Fruit fly (Drosophila melanogaster): Measurements from ENCODE around the gene Tim9a.

The Tim9a gene

dm6 chrX:13370826-13371703 is 13.9 kb upstream of the Tim9a start (continued):
- TF ChIP-seq Sox15 (GFP tag; optimal IDR thresholded peaks at IDR 0.05) = no peak
- TF ChIP-seq Ets21C (GFP tag; optimal IDR thresholded peaks at IDR 0.05) = peak; percentile 13
- TF ChIP-seq vri (GFP tag; optimal IDR thresholded peaks at IDR 0.05) = no peak
- TF ChIP-seq acj6 (GFP tag; optimal IDR thresholded peaks at IDR 0.05) = no peak
- TF ChIP-seq OdsH (GFP tag; optimal IDR thresholded peaks at IDR 0.05) = no peak
- TF ChIP-seq fd85E (GFP tag; optimal IDR thresholded peaks at IDR 0.05) = no peak
- peak; percentile 28 for TF ChIP-seq CG31627 (GFP tag; optimal IDR thresholded peaks at IDR 0.05)
- no peak for TF ChIP-seq Gug (GFP tag; IDR thresholded peaks at IDR 0.05)
- no peak for TF ChIP-seq salr (GFP tag; optimal IDR thresholded peaks at IDR 0.05)

dm6 chrX:13371704-13372049 is 13.3 kb upstream of the Tim9a start:
- TF ChIP-seq CG6163 (GFP tag; IDR thresholded peaks at IDR 0.05) (no peak), CG11762 (GFP tag; optimal IDR thresholded peaks at IDR 0.05; ENCODE audit: insufficient read depth) (no peak), OdsH (GFP tag; optimal IDR thresholded peaks at IDR 0.05) (no peak), Eip78C (GFP tag) (peak; percentile 19), fd59A (GFP tag; optimal IDR thresholded peaks at IDR 0.05) (no peak), svp (GFP tag) (peak; percentile 45), CG11902 (GFP tag; optimal IDR thresholded peaks at IDR 0.05) (no peak), CG15336 (GFP tag; IDR thresholded peaks at IDR 0.05) (no peak), CG11294 (GFP tag; IDR thresholded peaks at IDR 0.05) (no peak), CG4318 (GFP tag; optimal IDR thresholded peaks at IDR 0.05) (no peak), lz (GFP tag; optimal IDR thresholded peaks at IDR 0.05) (no peak), vri (GFP tag; optimal IDR thresholded peaks at IDR 0.05) (peak; percentile 66)

- TF ChIP-seq ss (GFP tag; optimal IDR thresholded peaks at IDR 0.05) = peak in 1 of 2 experiments; percentile 30
- TF ChIP-seq vri (GFP tag; optimal IDR thresholded peaks at IDR 0.05) = peak; percentile 71
- no peak for TF ChIP-seq achi (GFP tag; optimal IDR thresholded peaks at IDR 0.05)
Measured at dm6 chrX:13372512-13372911, 12.5 kb upstream of the Tim9a start.

- TF ChIP-seq CG6792 (GFP tag; optimal IDR thresholded peaks at IDR 0.05) (peak; percentile 90), pdm3 (GFP tag; optimal IDR thresholded peaks at IDR 0.05) (peak; percentile 90), Sox14 (GFP tag; optimal IDR thresholded peaks at IDR 0.05) (peak; percentile 80), CG1621 (tag; optimal IDR thresholded peaks at IDR 0.05) (peak; percentile 80), CG3919 (GFP tag; optimal IDR thresholded peaks at IDR 0.05) (peak; percentile 90), CG4318 (GFP tag; optimal IDR thresholded peaks at IDR 0.05) (peak; percentile 63), CG8632 (GFP tag; optimal IDR thresholded peaks at IDR 0.05) (peak; percentile 91), CG6854 (GFP tag; optimal IDR thresholded peaks at IDR 0.05) (peak; percentile 79), Sox15 (GFP tag; optimal IDR thresholded peaks at IDR 0.05) (peak; percentile 71), CG6808 (GFP tag; optimal IDR thresholded peaks at IDR 0.05) (peak; percentile 83), CG8119 (GFP tag; IDR thresholded peaks at IDR 0.05) (peak; percentile 84), CG15336 (GFP tag; IDR thresholded peaks at IDR 0.05) (peak; percentile 86), Met (GFP tag; optimal IDR thresholded peaks at IDR 0.05) (peak; percentile 85), CG16779 (tag; optimal IDR thresholded peaks at IDR 0.05) (peak; percentile 55), Hr38 (GFP tag; optimal IDR thresholded peaks at IDR 0.05) (no peak), Hr39 (GFP tag; optimal IDR thresholded peaks at IDR 0.05) (peak; percentile 77), Smox (GFP tag; optimal IDR thresholded peaks at IDR 0.05) (peak; percentile 88), esn (GFP tag; optimal IDR thresholded peaks at IDR 0.05) (peak; percentile 91), Ets96B (tag; optimal IDR thresholded peaks at IDR 0.05) (peak; percentile 81), Sox102F (GFP tag; optimal IDR thresholded peaks at IDR 0.05) (peak; percentile 84), fkh (GFP tag; optimal IDR thresholded peaks at IDR 0.05) (peak; percentile 71), CG31627 (GFP tag; optimal IDR thresholded peaks at IDR 0.05) (peak; percentile 77), fd59A (GFP tag; optimal IDR thresholded peaks at IDR 0.05) (peak; percentile 71), CG11762 (GFP tag; optimal IDR thresholded peaks at IDR 0.05; ENCODE audit: insufficient read depth) (peak; percentile 86), CG8319 (GFP tag; optimal IDR thresholded peaks at IDR 0.05) (peak; percentile 81), Eip78C (GFP tag) (peak; percentile 96), CG32006 (GFP tag; optimal IDR thresholded peaks at IDR 0.05) (peak; percentile 89), Eip75B (GFP tag; optimal IDR thresholded peaks at IDR 0.05) (peak; percentile 61), ss (GFP tag; optimal IDR thresholded peaks at IDR 0.05) (peak; percentile 72 to 86)
Measured at dm6 chrX:13373239-13374153, 11.5 kb upstream of the Tim9a start.
